Worm (Caenorhabditis elegans) whole organism, L1 larva: ENCODE data around the gene exc-5.

Experiments used
- C04F5.9 ChIP-seq: sonication (generic microtip); optimal IDR thresholded peaks from 2 replicates; lab custom pipeline; 2016; ENCODE audit warnings: missing genetic modification characterization, missing compliant biosample characterization
- C16A3.4 ChIP-seq: fragments of 150-350 bp; optimal IDR thresholded peaks from 2 replicates; lab custom pipeline; 2014; ENCODE audit warnings: missing biosample characterization, missing genetic modification characterization
- C34B4.2 ChIP-seq: sonication (generic microtip); optimal IDR thresholded peaks from 2 replicates; lab custom pipeline; 2017; ENCODE audit warnings: mild to moderate bottlenecking, missing genetic modification characterization, missing compliant biosample characterization
- Y116A8C.19 ChIP-seq: sonication (generic microtip); optimal IDR thresholded peaks from 2 replicates; lab custom pipeline; 2016; ENCODE audit warnings: missing compliant biosample characterization, missing genetic modification characterization, borderline replicate concordance
- aha-1 ChIP-seq: fragments of 150-350 bp; optimal IDR thresholded peaks from 2 replicates; lab custom pipeline; 2014; ENCODE audit warnings: missing biosample characterization, missing genetic modification characterization
- alr-1 ChIP-seq: fragments of 200-800 bp; sonication (Bioruptor generic); optimal IDR thresholded peaks from 2 replicates; lab custom pipeline; 2018; ENCODE audit warnings: borderline replicate concordance, mild to moderate bottlenecking, missing genetic modification characterization, missing compliant biosample characterization
- aly-2 ChIP-seq: fragments of 150-350 bp; optimal IDR thresholded peaks from 2 replicates; lab custom pipeline; 2014; ENCODE audit warnings: missing biosample characterization, missing genetic modification characterization
- blmp-1 ChIP-seq: fragments of 150-350 bp; optimal IDR thresholded peaks from 2 replicates; lab custom pipeline; 2014; ENCODE audit warnings: missing biosample characterization, missing genetic modification characterization
- ceh-8 ChIP-seq: fragments of 200-800 bp; sonication (Bioruptor generic); optimal IDR thresholded peaks from 2 replicates; lab custom pipeline; 2018; ENCODE audit warnings: mild to moderate bottlenecking, missing genetic modification characterization, moderate library complexity, missing compliant biosample characterization
- ceh-82 ChIP-seq, 3 experiments: fragments of 150-350 bp in 1 of 3; sonication (generic microtip) in 2 of 3; optimal IDR thresholded peaks; 2 replicates each; lab custom pipeline; 2014 to 2017; ENCODE audit warnings: missing biosample characterization in 3 of 3, missing genetic modification characterization in 3 of 3
- ces-1 ChIP-seq: fragments of 150-350 bp; optimal IDR thresholded peaks from 2 replicates; lab custom pipeline; 2014; ENCODE audit warnings: missing biosample characterization, missing genetic modification reagents, missing genetic modification characterization
- efl-1 ChIP-seq, 4 experiments: fragments of 150-350 bp; optimal IDR thresholded peaks in 3 of 4; peaks in 1 of 4; 1 replicate in 1 of 4; 2 replicates in 3 of 4; lab custom pipeline; 2014; ENCODE audit warnings: missing biosample characterization in 2 of 4, missing genetic modification characterization in 2 of 4, missing genetic modification reagents in 2 of 4
- efl-3 ChIP-seq: fragments of 200-800 bp; sonication (Bioruptor generic); optimal IDR thresholded peaks from 2 replicates; lab custom pipeline; 2018; ENCODE audit warnings: mild to moderate bottlenecking, missing genetic modification characterization, missing compliant biosample characterization
- egl-27 ChIP-seq, 2 experiments: fragments of 150-350 bp in 1 of 2; sonication (generic microtip); optimal IDR thresholded peaks; 3 replicates each; lab custom pipeline; 2017 to 2018; ENCODE audit warnings: missing biosample characterization in 2 of 2, missing genetic modification characterization in 2 of 2, missing genetic modification reagents in 2 of 2
- elt-2 ChIP-seq: sonication (generic microtip); optimal IDR thresholded peaks from 2 replicates; lab custom pipeline; 2016; ENCODE audit warnings: missing genetic modification characterization, mild to moderate bottlenecking, inconsistent platforms, missing compliant biosample characterization, missing genetic modification reagents
- elt-3 ChIP-seq, 6 experiments: fragments of 150-350 bp in 1 of 6; sonication (generic microtip); optimal IDR thresholded peaks; 2 replicates each; lab custom pipeline; 2017 to 2018; ENCODE audit warnings: missing biosample characterization in 6 of 6, missing genetic modification characterization in 6 of 6, inconsistent platforms in 1 of 6
- ets-5 ChIP-seq: fragments of 200-800 bp; sonication (Bioruptor generic); IDR thresholded peaks from 2 replicates; pipeline ENCODE4 v1.3.6; 2022; ENCODE audit warnings: missing genetic modification characterization, missing compliant biosample characterization
- fkh-8 ChIP-seq: sonication (generic microtip); optimal IDR thresholded peaks from 2 replicates; lab custom pipeline; 2016; ENCODE audit warnings: mild to moderate bottlenecking, missing genetic modification characterization, missing compliant biosample characterization
- hpl-2 ChIP-seq: fragments of 150-350 bp; optimal IDR thresholded peaks from 2 replicates; lab custom pipeline; 2014; ENCODE audit warnings: missing biosample characterization, missing genetic modification reagents, missing genetic modification characterization
- irx-1 ChIP-seq: sonication (generic microtip); optimal IDR thresholded peaks from 2 replicates; lab custom pipeline; 2016; ENCODE audit warnings: missing genetic modification characterization, missing compliant biosample characterization
- jun-1 ChIP-seq: fragments of 150-350 bp; optimal IDR thresholded peaks from 2 replicates; lab custom pipeline; 2014; ENCODE audit warnings: missing biosample characterization, missing genetic modification reagents, missing genetic modification characterization
- lin-14 ChIP-seq: fragments of 200-800 bp; sonication (Bioruptor generic); optimal IDR thresholded peaks from 2 replicates; lab custom pipeline; 2018; ENCODE audit warnings: mild to moderate bottlenecking, missing genetic modification characterization, moderate library complexity, missing compliant biosample characterization
- lin-35 ChIP-seq, 2 experiments: fragments of 150-350 bp; optimal IDR thresholded peaks; 2 replicates each; lab custom pipeline; 2014; ENCODE audit warnings: missing biosample characterization in 2 of 2, missing genetic modification characterization in 2 of 2, missing genetic modification reagents in 2 of 2
- lir-3 ChIP-seq: sonication (generic microtip); optimal IDR thresholded peaks from 2 replicates; lab custom pipeline; 2016; ENCODE audit warnings: mild to moderate bottlenecking, missing genetic modification characterization, moderate library complexity, missing compliant biosample characterization; ENCODE audit not compliant: poor library complexity
- lsy-2 ChIP-seq, 2 experiments: fragments of 150-350 bp; optimal IDR thresholded peaks; 2 replicates each; lab custom pipeline; 2014; ENCODE audit warnings: missing biosample characterization in 2 of 2, missing genetic modification characterization in 2 of 2
- mab-9 ChIP-seq: fragments of 200-800 bp; sonication (Bioruptor generic); IDR thresholded peaks from 2 replicates; pipeline ENCODE4 v1.3.6; 2022; ENCODE audit warnings: missing genetic modification reagents, missing genetic modification characterization, missing compliant biosample characterization
- mdl-1 ChIP-seq, 2 experiments: fragments of 150-350 bp; optimal IDR thresholded peaks; 2 replicates each; lab custom pipeline; 2014 to 2017; ENCODE audit warnings: missing biosample characterization in 2 of 2, missing genetic modification characterization in 2 of 2, inconsistent platforms in 1 of 2
- mep-1 ChIP-seq: fragments of 150-350 bp; optimal IDR thresholded peaks from 2 replicates; lab custom pipeline; 2014; ENCODE audit warnings: missing biosample characterization, missing genetic modification characterization
- nhr-12 ChIP-seq: sonication (generic microtip); optimal IDR thresholded peaks from 2 replicates; lab custom pipeline; 2017; ENCODE audit warnings: missing biosample characterization, missing genetic modification characterization
- nhr-20 ChIP-seq: sonication (generic microtip); optimal IDR thresholded peaks from 2 replicates; lab custom pipeline; 2016; ENCODE audit warnings: mild to moderate bottlenecking, missing genetic modification characterization, missing compliant biosample characterization
- nhr-237 ChIP-seq: fragments of 150-350 bp; optimal IDR thresholded peaks from 2 replicates; lab custom pipeline; 2014; ENCODE audit warnings: missing biosample characterization, missing genetic modification characterization
- nhr-71 ChIP-seq: sonication (generic microtip); optimal IDR thresholded peaks from 2 replicates; lab custom pipeline; 2016; ENCODE audit warnings: mild to moderate bottlenecking, missing genetic modification characterization, moderate library complexity, missing compliant biosample characterization
- nhr-76 ChIP-seq: sonication (generic microtip); optimal IDR thresholded peaks from 2 replicates; lab custom pipeline; 2017; ENCODE audit warnings: missing biosample characterization, missing genetic modification characterization
- nhr-77 ChIP-seq: fragments of 150-350 bp; optimal IDR thresholded peaks from 2 replicates; lab custom pipeline; 2014; ENCODE audit warnings: missing biosample characterization, missing genetic modification characterization
- nhr-85 ChIP-seq: sonication (generic microtip); peaks from one replicate; lab custom pipeline; 2016; ENCODE audit warnings: missing genetic modification characterization, inconsistent platforms, missing compliant biosample characterization
- pag-3 ChIP-seq: sonication (generic microtip); optimal IDR thresholded peaks from 2 replicates; lab custom pipeline; 2017; ENCODE audit warnings: missing genetic modification characterization, mild to moderate bottlenecking, missing compliant biosample characterization, antibody characterized with exemption, borderline replicate concordance; ENCODE audit not compliant: insufficient read depth
- pax-3 ChIP-seq: fragments of 200-800 bp; sonication (Bioruptor generic); optimal IDR thresholded peaks from 2 replicates; lab custom pipeline; 2018; ENCODE audit warnings: mild to moderate bottlenecking, missing genetic modification characterization, moderate library complexity, missing compliant biosample characterization
- pqm-1 ChIP-seq: sonication (generic microtip); optimal IDR thresholded peaks from 3 replicates; lab custom pipeline; 2017; ENCODE audit warnings: missing biosample characterization, missing genetic modification characterization
- rnt-1 ChIP-seq: sonication (generic microtip); optimal IDR thresholded peaks from 2 replicates; lab custom pipeline; 2016; ENCODE audit warnings: mild to moderate bottlenecking, missing genetic modification characterization, moderate library complexity, missing compliant biosample characterization
- snu-23 ChIP-seq: sonication (generic microtip); optimal IDR thresholded peaks from 2 replicates; lab custom pipeline; 2016; ENCODE audit warnings: missing genetic modification characterization, missing compliant biosample characterization
- sup-37 ChIP-seq: fragments of 200-800 bp; sonication (Bioruptor generic); optimal IDR thresholded peaks from 2 replicates; lab custom pipeline; 2018; ENCODE audit warnings: mild to moderate bottlenecking, missing genetic modification characterization, missing compliant biosample characterization
- swsn-7 ChIP-seq: sonication (generic microtip); optimal IDR thresholded peaks from 2 replicates; lab custom pipeline; 2016; ENCODE audit warnings: missing genetic modification characterization, missing compliant biosample characterization
- tlp-1 ChIP-seq: fragments of 150-350 bp; optimal IDR thresholded peaks from 2 replicates; lab custom pipeline; 2014; ENCODE audit warnings: missing biosample characterization, missing genetic modification characterization
- unc-130 ChIP-seq: fragments of 150-350 bp; optimal IDR thresholded peaks from 2 replicates; lab custom pipeline; 2017; ENCODE audit warnings: missing biosample characterization, missing genetic modification characterization, inconsistent platforms
- unc-98 ChIP-seq: fragments of 200-800 bp; sonication (Bioruptor generic); IDR thresholded peaks from 2 replicates; pipeline ENCODE4 v1.3.6; 2022; ENCODE audit warnings: missing genetic modification characterization, missing compliant biosample characterization
- vab-15 ChIP-seq: sonication (generic microtip); optimal IDR thresholded peaks from 2 replicates; lab custom pipeline; 2017; ENCODE audit warnings: missing genotype, mild to moderate bottlenecking, missing genetic modification characterization, missing compliant biosample characterization
- xbp-1 ChIP-seq: sonication (generic microtip); optimal IDR thresholded peaks from 2 replicates; lab custom pipeline; 2016; ENCODE audit warnings: missing genetic modification characterization, missing compliant biosample characterization
- ztf-11 ChIP-seq, 2 experiments: sonication (generic microtip); optimal IDR thresholded peaks; 2 replicates each; lab custom pipeline; 2016 to 2017; ENCODE audit warnings: missing genetic modification characterization in 2 of 2, missing biosample characterization in 1 of 2, missing compliant biosample characterization in 1 of 2
- ztf-4 ChIP-seq: fragments of 150-350 bp; optimal IDR thresholded peaks from 2 replicates; lab custom pipeline; 2014; ENCODE audit warnings: missing biosample characterization, missing genetic modification characterization

exc-5 gene

DNA sequence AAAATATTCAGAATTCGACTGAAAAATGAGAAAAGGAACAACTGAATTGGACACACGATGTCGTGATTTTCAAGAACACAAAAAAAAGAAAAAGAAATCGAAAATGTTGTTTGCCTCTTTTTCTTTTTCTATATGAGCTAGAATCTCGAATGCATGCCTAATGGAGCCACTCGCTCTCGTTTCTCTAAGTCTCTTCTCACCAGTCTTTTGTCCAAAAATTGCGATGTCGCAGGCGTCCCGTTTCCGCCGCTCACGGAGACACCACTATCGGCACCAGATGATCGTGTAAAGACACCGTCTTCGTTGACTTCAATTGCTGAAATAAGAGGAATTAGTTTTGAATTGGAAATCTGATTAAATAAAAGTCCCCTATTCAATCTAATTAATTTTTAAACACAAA, 54.9 kb downstream of the exc-5 start (continued):
- TF ChIP-seq ces-1 (no peak), mep-1 (tag; lab: Kevin White, UChicago) (peak; percentile 5), ceh-82 (tag; optimal IDR thresholded peaks at IDR 0.05; lab: Kevin White, UChicago) (peak; percentile 2 to 65 (median 26)), nhr-85 (tag; lab: Kevin White, UChicago) (no peak), ets-5 (GFP tag; lab: Robert Waterston, UW) (no peak), egl-27 (tag; optimal IDR thresholded peaks at IDR 0.05; lab: Kevin White, UChicago) (no peak), swsn-7 (tag; lab: Kevin White, UChicago) (peak; percentile 42), nhr-76 (tag; lab: Kevin White, UChicago) (no peak), aha-1 (tag; lab: Kevin White, UChicago) (no peak), ztf-4 (tag; lab: Kevin White, UChicago) (no peak), lsy-2 (tag; optimal IDR thresholded peaks at IDR 0.05; lab: Kevin White, UChicago) (peak; percentile 4 to 50), fkh-8 (tag; lab: Kevin White, UChicago) (peak; percentile 57), nhr-71 (tag; lab: Kevin White, UChicago) (peak; percentile 56), C34B4.2 (tag; lab: Kevin White, UChicago) (no peak), C04F5.9 (tag; lab: Kevin White, UChicago) (no peak), xbp-1 (tag; lab: Kevin White, UChicago) (peak; percentile 4), pqm-1 (tag; lab: Kevin White, UChicago) (no peak), pag-3 (tag; lab: Kevin White, UChicago) (no peak), elt-3 (tag; optimal IDR thresholded peaks at IDR 0.05; lab: Kevin White, UChicago) (no peak), vab-15 (tag; lab: Kevin White, UChicago) (no peak), nhr-12 (tag; lab: Kevin White, UChicago) (no peak), aly-2 (no peak), hpl-2 (GFP tag; lab: Kevin White, UChicago) (no peak), tlp-1 (tag; lab: Kevin White, UChicago) (no peak), alr-1 (tag; lab: Kevin White, UChicago) (no peak), rnt-1 (tag; lab: Kevin White, UChicago) (peak; percentile 34), irx-1 (tag; lab: Kevin White, UChicago) (peak; percentile 43), nhr-77 (tag; lab: Kevin White, UChicago) (no peak), elt-2 (no peak), nhr-20 (no peak), pax-3 (tag; lab: Kevin White, UChicago) (no peak), Y116A8C.19 (no peak), efl-1 (optimal IDR thresholded peaks at IDR 0.05; lab: Kevin White, UChicago) (peak; percentile 38 to 50), efl-1 (GFP tag; optimal IDR thresholded peaks at IDR 0.05 in 1 of 2; lab: Kevin White, UChicago) (peak in 1 of 2 experiments; percentile 13), nhr-237 (tag; lab: Kevin White, UChicago) (no peak), snu-23 (GFP tag; lab: Kevin White, UChicago) (peak; percentile 21), efl-3 (GFP tag; lab: Kevin White, UChicago) (no peak)

DNA sequence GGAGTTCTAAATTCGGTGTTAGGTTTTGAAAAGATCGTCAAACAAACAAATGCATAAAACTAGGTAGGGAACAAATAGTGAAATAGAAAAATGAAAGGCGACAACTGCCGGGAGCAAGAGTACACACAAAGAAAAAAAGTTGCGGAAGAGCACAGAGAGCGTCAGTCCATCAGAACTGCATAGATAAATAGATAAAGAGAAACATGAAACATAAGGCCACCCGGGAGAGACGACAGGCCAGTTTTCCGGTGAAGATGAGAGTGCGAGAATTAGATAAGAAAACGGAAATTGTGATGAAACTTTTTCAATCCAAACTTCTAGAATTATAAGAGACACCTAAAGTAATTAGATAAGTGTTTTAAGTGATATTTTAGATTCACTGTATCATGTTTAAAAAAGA, 55.7 kb downstream of the exc-5 start:
- TF ChIP-seq ets-5 (GFP tag; lab: Robert Waterston, UW), result no peak
- no peak for TF ChIP-seq blmp-1 (tag; lab: Kevin White, UChicago)
- TF ChIP-seq lir-3 (tag; lab: Kevin White, UChicago), result no peak
- no peak for TF ChIP-seq sup-37 (GFP tag; lab: Kevin White, UChicago)
- no peak for TF ChIP-seq elt-3 (tag; optimal IDR thresholded peaks at IDR 0.05; lab: Kevin White, UChicago)
- peak; percentile 78 for TF ChIP-seq lin-14
- peak; percentile 1 for TF ChIP-seq C16A3.4 (tag; lab: Kevin White, UChicago)
- no peak for TF ChIP-seq mdl-1 (tag; optimal IDR thresholded peaks at IDR 0.05; lab: Kevin White, UChicago)
- peak in 1 of 2 experiments; percentile 12 for TF ChIP-seq efl-1 (optimal IDR thresholded peaks at IDR 0.05; lab: Kevin White, UChicago)
- no peak for TF ChIP-seq efl-1 (GFP tag; optimal IDR thresholded peaks at IDR 0.05 in 1 of 2; lab: Kevin White, UChicago)
- no peak for TF ChIP-seq nhr-12 (tag; lab: Kevin White, UChicago)
- TF ChIP-seq unc-130 (tag; lab: Kevin White, UChicago), result peak; percentile 31
- no peak for TF ChIP-seq mab-9 (GFP tag; lab: Robert Waterston, UW)
- TF ChIP-seq egl-27 (tag; optimal IDR thresholded peaks at IDR 0.05; lab: Kevin White, UChicago), result no peak
- peak in 1 of 2 experiments; percentile 22 for TF ChIP-seq lin-35 (GFP tag; optimal IDR thresholded peaks at IDR 0.05; lab: Kevin White, UChicago)
- no peak for TF ChIP-seq jun-1 (tag; lab: Kevin White, UChicago)
- no peak for TF ChIP-seq hpl-2 (GFP tag; lab: Kevin White, UChicago)
- TF ChIP-seq swsn-7 (tag; lab: Kevin White, UChicago), result peak; percentile 5
- TF ChIP-seq elt-2, result peak; percentile 69
- TF ChIP-seq tlp-1 (tag; lab: Kevin White, UChicago), result no peak
- peak in 1 of 3 experiments; percentile 10 for TF ChIP-seq ceh-82 (tag; optimal IDR thresholded peaks at IDR 0.05; lab: Kevin White, UChicago)
- TF ChIP-seq nhr-71 (tag; lab: Kevin White, UChicago), result peak; percentile 51
- TF ChIP-seq unc-98 (GFP tag; lab: Robert Waterston, UW), result no peak
- peak; percentile 24 for TF ChIP-seq nhr-20
- no peak for TF ChIP-seq ceh-8 (GFP tag; lab: Kevin White, UChicago)
- no peak for TF ChIP-seq ztf-11 (tag; optimal IDR thresholded peaks at IDR 0.05; lab: Kevin White, UChicago)
